Fruit fly (Drosophila melanogaster) whole organism, embryonic: ENCODE data around the gene CG15814.

Source experiments
- CG10209 ChIP-seq: fragments of 200-800 bp; sonication (Bioruptor generic); optimal IDR thresholded peaks from 3 replicates; lab custom pipeline; 2017; ENCODE audit warnings: missing biosample characterization, mild to moderate bottlenecking, missing genetic modification characterization, missing genetic modification reagents
- CG10462 ChIP-seq: fragments of 200-800 bp; sonication (Bioruptor generic); optimal IDR thresholded peaks from 2 replicates; lab custom pipeline; 2016; ENCODE audit warnings: missing biosample characterization, missing genetic modification characterization
- CG11695 ChIP-seq: fragments of 200-800 bp; sonication (Bioruptor generic); IDR thresholded peaks from 3 replicates; pipeline ENCODE4 v1.3.6; 2022; ENCODE audit warnings: missing biosample characterization, missing genetic modification characterization
- CG12219 ChIP-seq: fragments of 200-800 bp; sonication (Bioruptor generic); optimal IDR thresholded peaks from 3 replicates; lab custom pipeline; 2018; ENCODE audit warnings: missing biosample characterization, mild to moderate bottlenecking, missing genetic modification characterization
- CG12744 ChIP-seq: fragments of 200-800 bp; sonication (Bioruptor generic); optimal IDR thresholded peaks from 2 replicates; lab custom pipeline; 2016; ENCODE audit warnings: missing biosample characterization, missing genetic modification characterization
- CG12769 ChIP-seq: fragments of 200-800 bp; sonication (Bioruptor generic); optimal IDR thresholded peaks from 2 replicates; lab custom pipeline; 2019; ENCODE audit warnings: missing biosample characterization, mild to moderate bottlenecking, missing genetic modification characterization, moderate library complexity
- CG17186 ChIP-seq: fragments of 200-800 bp; sonication (Bioruptor generic); optimal IDR thresholded peaks from 3 replicates; lab custom pipeline; 2017; ENCODE audit warnings: missing biosample characterization, missing genetic modification reagents, missing genetic modification characterization
- CG2116 ChIP-seq: fragments of 200-800 bp; sonication (Bioruptor generic); optimal IDR thresholded peaks from 3 replicates; lab custom pipeline; 2018; ENCODE audit warnings: missing biosample characterization, mild to moderate bottlenecking, missing genetic modification characterization
- CG30020 ChIP-seq: fragments of 200-800 bp; optimal IDR thresholded peaks from 2 replicates; lab custom pipeline; 2019; ENCODE audit warnings: missing biosample characterization, mild to moderate bottlenecking, missing genetic modification characterization, moderate library complexity
- CG30431 ChIP-seq: fragments of 200-800 bp; sonication (Bioruptor generic); optimal IDR thresholded peaks from 2 replicates; lab custom pipeline; 2017; ENCODE audit warnings: missing biosample characterization, missing genetic modification characterization
- CG33213 ChIP-seq: fragments of 200-800 bp; sonication (Bioruptor generic); optimal IDR thresholded peaks from 3 replicates; lab custom pipeline; 2016; ENCODE audit warnings: missing biosample characterization, missing genetic modification characterization
- CG4360 ChIP-seq: fragments of 200-800 bp; sonication (Bioruptor generic); IDR thresholded peaks from 2 replicates; pipeline ENCODE4 v1.3.6; 2022; ENCODE audit warnings: missing biosample characterization, missing genetic modification characterization
- CG5953 ChIP-seq: fragments of 200-800 bp; sonication (Bioruptor generic); IDR thresholded peaks from 2 replicates; pipeline ENCODE4 v1.3.6; 2022; ENCODE audit warnings: missing biosample characterization, missing genetic modification characterization
- CG6175 ChIP-seq: fragments of 200-800 bp; sonication (Bioruptor generic); IDR thresholded peaks from 3 replicates; pipeline ENCODE4 v1.3.6; 2022; ENCODE audit warnings: missing biosample characterization, missing genetic modification characterization
- CG8089 ChIP-seq: fragments of 200-800 bp; sonication (Bioruptor generic); optimal IDR thresholded peaks from 3 replicates; lab custom pipeline; 2016; ENCODE audit warnings: missing biosample characterization, missing genetic modification characterization
- Elba2 ChIP-seq: fragments of 200-800 bp; sonication (Bioruptor generic); optimal IDR thresholded peaks from 3 replicates; lab custom pipeline; 2016; ENCODE audit warnings: missing biosample characterization, missing genetic modification characterization
- GATAe ChIP-seq: fragments of 200-800 bp; sonication (Bioruptor generic); conservative IDR thresholded peaks from 2 replicates; pipeline ENCODE4 v1.3.6; 2022; ENCODE audit warnings: missing biosample characterization, missing genetic modification characterization
- H2.0 ChIP-seq: fragments of 200-800 bp; sonication (Bioruptor generic); IDR thresholded peaks from 2 replicates; pipeline ENCODE4 v1.3.6; 2022; ENCODE audit warnings: missing biosample characterization, missing genetic modification characterization
- NC2β ChIP-seq: fragments of 200-800 bp; sonication (Bioruptor generic); optimal IDR thresholded peaks from 2 replicates; lab custom pipeline; 2016; ENCODE audit warnings: missing biosample characterization, missing genetic modification characterization
- Neu2 ChIP-seq: fragments of 200-800 bp; sonication (Bioruptor generic); optimal IDR thresholded peaks from 3 replicates; lab custom pipeline; 2016; ENCODE audit warnings: missing biosample characterization, missing genetic modification characterization, borderline replicate concordance
- Trl ChIP-seq, 3 experiments: fragments of >200 bp in 2 of 3; fragments of 200-800 bp in 1 of 3; sonication (Bioruptor generic) in 1 of 3; optimal IDR thresholded peaks; 2 replicates in 1 of 3; 3 replicates in 2 of 3; lab custom pipeline; 2016 to 2017; ENCODE audit warnings: missing biosample characterization in 1 of 3, missing genetic modification characterization in 1 of 3
- bsh ChIP-seq, 2 experiments: fragments of 200-800 bp; sonication (Bioruptor generic); optimal IDR thresholded peaks; 2 replicates each; lab custom pipeline; 2017 to 2018; ENCODE audit warnings: mild to moderate bottlenecking in 2 of 2, missing biosample characterization in 2 of 2, missing genetic modification characterization in 2 of 2, moderate library complexity in 1 of 2
- cg ChIP-seq: fragments of 200-800 bp; sonication (Bioruptor generic); optimal IDR thresholded peaks from 3 replicates; lab custom pipeline; 2019; ENCODE audit warnings: missing biosample characterization, mild to moderate bottlenecking, missing genetic modification characterization, moderate library complexity
- chif ChIP-seq, 2 experiments: fragments of 200-800 bp; sonication (Bioruptor generic); optimal IDR thresholded peaks; 3 replicates each; lab custom pipeline; 2016; ENCODE audit warnings: missing biosample characterization in 2 of 2, missing genetic modification characterization in 2 of 2
- chinmo ChIP-seq: fragments of 200-800 bp; sonication (Bioruptor generic); IDR thresholded peaks from 4 replicates; pipeline ENCODE4 v1.3.6; 2022; ENCODE audit warnings: missing biosample characterization, missing genetic modification characterization; ENCODE audit not compliant: partially characterized antibody
- crp ChIP-seq, 2 experiments: fragments of 200-800 bp; sonication (Bioruptor generic); optimal IDR thresholded peaks; 2 replicates in 1 of 2; 3 replicates in 1 of 2; lab custom pipeline; 2017; ENCODE audit warnings: missing biosample characterization in 2 of 2, missing genetic modification characterization in 2 of 2, mild to moderate bottlenecking in 1 of 2, moderate library complexity in 1 of 2
- eve ChIP-seq, 2 experiments: fragments of >200 bp; optimal IDR thresholded peaks; 2 replicates each; lab custom pipeline; 2017; ENCODE audit warnings: missing biosample characterization in 2 of 2, missing genetic modification characterization in 2 of 2
- exex ChIP-seq: fragments of 200-800 bp; sonication (Bioruptor generic); optimal IDR thresholded peaks from 4 replicates; lab custom pipeline; 2018; ENCODE audit warnings: missing biosample characterization, mild to moderate bottlenecking, missing genetic modification characterization, moderate library complexity
- gcm2 ChIP-seq: fragments of 200-800 bp; sonication (Bioruptor generic); optimal IDR thresholded peaks from 2 replicates; lab custom pipeline; 2016; ENCODE audit warnings: missing biosample characterization, missing genetic modification characterization
- gro ChIP-seq: fragments of 200-800 bp; sonication (Bioruptor generic); optimal IDR thresholded peaks from 2 replicates; lab custom pipeline; 2016; ENCODE audit warnings: missing biosample characterization, missing genetic modification characterization
- insv ChIP-seq, 2 experiments: fragments of 200-800 bp; sonication (Bioruptor generic); optimal IDR thresholded peaks; 3 replicates each; lab custom pipeline; 2016 to 2018; ENCODE audit warnings: missing biosample characterization in 2 of 2, missing genetic modification characterization in 2 of 2
- lola ChIP-seq, 3 experiments: fragments of >200 bp in 2 of 3; fragments of 200-800 bp in 1 of 3; sonication (Bioruptor generic) in 1 of 3; optimal IDR thresholded peaks; 2 replicates each; lab custom pipeline; 2017 to 2019; ENCODE audit warnings: missing biosample characterization in 3 of 3, missing genetic modification characterization in 3 of 3, mild to moderate bottlenecking in 1 of 3, moderate library complexity in 1 of 3
- nom ChIP-seq: fragments of 200-800 bp; sonication (Bioruptor generic); optimal IDR thresholded peaks from 2 replicates; lab custom pipeline; 2017; ENCODE audit warnings: missing biosample characterization, missing genetic modification characterization, mild to moderate bottlenecking, moderate library complexity, missing genetic modification reagents
- onecut ChIP-seq: fragments of 200-800 bp; sonication (Bioruptor generic); IDR thresholded peaks from 2 replicates; pipeline ENCODE4 v1.3.6; 2022; ENCODE audit warnings: missing biosample characterization, missing genetic modification characterization
- pan ChIP-seq, 4 experiments: fragments of >200 bp in 3 of 4; fragments of 200-800 bp in 1 of 4; sonication (Bioruptor generic) in 1 of 4; optimal IDR thresholded peaks in 3 of 4; IDR thresholded peaks in 1 of 4; 2 replicates each; pipeline versions ENCODE4 v1.3.6 to Lab custom; 2017 to 2022; ENCODE audit warnings: missing biosample characterization in 2 of 4, missing genetic modification characterization in 2 of 4, mixed read lengths in 1 of 4
- sens ChIP-seq: fragments of 200-800 bp; sonication (Bioruptor generic); peaks from one replicate; lab custom pipeline; 2016; ENCODE audit warnings: missing biosample characterization, missing genetic modification characterization
- sima ChIP-seq: fragments of 200-800 bp; sonication (Bioruptor generic); optimal IDR thresholded peaks from 2 replicates; lab custom pipeline; 2016; ENCODE audit warnings: missing biosample characterization, missing genetic modification characterization
- stwl ChIP-seq: fragments of 200-800 bp; sonication (Bioruptor generic); optimal IDR thresholded peaks from 3 replicates; lab custom pipeline; 2018; ENCODE audit warnings: missing biosample characterization, mild to moderate bottlenecking, missing genetic modification characterization, moderate library complexity
- tll ChIP-seq, 2 experiments: fragments of 200-800 bp in 1 of 2; fragments of >200 bp in 1 of 2; sonication (Bioruptor generic) in 1 of 2; optimal IDR thresholded peaks; 2 replicates each; lab custom pipeline; 2017 to 2019; ENCODE audit warnings: missing biosample characterization in 2 of 2, missing genetic modification characterization in 2 of 2, mild to moderate bottlenecking in 1 of 2, moderate library complexity in 1 of 2

The CG15814 gene

DNA sequence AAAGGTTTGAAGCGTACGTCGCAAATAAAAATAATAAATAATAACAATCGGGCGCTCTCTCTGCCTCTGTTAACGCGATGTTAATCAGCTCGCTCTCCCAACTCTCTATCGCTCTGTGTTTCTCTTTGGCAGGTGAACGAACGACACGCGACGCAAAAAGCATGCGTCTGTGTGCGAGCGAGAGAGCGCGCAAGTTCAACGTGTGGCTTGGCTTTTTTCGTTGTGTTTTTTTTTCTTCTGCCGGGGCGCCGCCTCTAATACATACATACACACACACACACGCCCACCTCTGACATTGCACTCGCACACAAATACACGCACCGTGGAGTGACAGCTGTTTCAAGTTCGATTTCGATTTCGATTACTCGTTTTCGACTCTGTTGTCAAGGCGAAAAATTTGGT lies 28.5 kb upstream of the CG15814 start (continued):
- TF ChIP-seq sima (GFP tag; lab: Kevin White, UChicago) (no peak), CG2116 (GFP tag; lab: Kevin White, UChicago) (peak; percentile 56), Trl (optimal IDR thresholded peaks at IDR 0.05; lab: Kevin White, UChicago) (peak; percentile 86 to 91), Trl (GFP tag; optimal IDR thresholded peaks at IDR 0.05; lab: Kevin White, UChicago) (no peak), CG33213 (GFP tag; lab: Kevin White, UChicago) (no peak), chif (GFP tag; optimal IDR thresholded peaks at IDR 0.05; lab: Kevin White, UChicago) (no peak), CG12744 (GFP tag; lab: Kevin White, UChicago) (no peak), CG8089 (GFP tag; lab: Kevin White, UChicago) (no peak), crp (GFP tag; optimal IDR thresholded peaks at IDR 0.05; lab: Kevin White, UChicago) (peak in 1 of 2 experiments; percentile 66), CG6175 (peak; percentile 99), Neu2 (GFP tag; lab: Kevin White, UChicago) (no peak)

- TF ChIP-seq CG30431 (GFP tag; lab: Kevin White, UChicago) (no peak), NC2β (no peak), eve (GFP tag; optimal IDR thresholded peaks at IDR 0.05; lab: Kevin White, UChicago) (peak in 1 of 2 experiments; percentile 13), cg (GFP tag; lab: Kevin White, UChicago) (peak; percentile 36), pan (optimal IDR thresholded peaks at IDR 0.05; lab: Kevin White, UChicago) (no peak), pan (GFP tag; optimal IDR thresholded peaks at IDR 0.05 in 1 of 2, IDR thresholded peaks at IDR 0.05 in 1 of 2) (no peak), chinmo (GFP tag; lab: Robert Waterston, UW) (0 out of 4 replicates have a peak, but pooled peaks have one; percentile 53)
Measured at dm6 chrX:17877974-17878373, 27.8 kb upstream of the CG15814 start.

DNA sequence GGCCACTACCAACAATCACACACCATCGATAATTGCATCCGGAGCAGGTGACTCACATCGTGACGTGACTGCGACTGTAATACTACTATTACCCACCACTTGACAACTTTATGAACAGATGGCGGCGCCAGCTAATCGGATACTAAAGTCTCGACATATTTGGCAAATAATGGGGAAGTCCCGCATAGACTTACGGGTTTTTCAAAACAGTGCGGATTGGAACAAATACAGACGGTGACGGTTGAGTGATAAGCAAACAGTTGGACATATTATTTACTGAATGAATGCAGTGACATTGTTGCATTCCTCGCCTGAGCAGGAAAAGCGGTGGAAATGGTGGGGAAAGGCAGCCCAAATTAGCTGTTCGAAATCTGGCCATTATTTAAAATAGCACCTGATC lies 26.4 kb upstream of the CG15814 start:
- TF ChIP-seq Elba2 (GFP tag; lab: Kevin White, UChicago) (no peak), CG10209 (GFP tag; lab: Kevin White, UChicago) (no peak)
- TF ChIP-seq, all 482 proteins: peak for 0

DNA sequence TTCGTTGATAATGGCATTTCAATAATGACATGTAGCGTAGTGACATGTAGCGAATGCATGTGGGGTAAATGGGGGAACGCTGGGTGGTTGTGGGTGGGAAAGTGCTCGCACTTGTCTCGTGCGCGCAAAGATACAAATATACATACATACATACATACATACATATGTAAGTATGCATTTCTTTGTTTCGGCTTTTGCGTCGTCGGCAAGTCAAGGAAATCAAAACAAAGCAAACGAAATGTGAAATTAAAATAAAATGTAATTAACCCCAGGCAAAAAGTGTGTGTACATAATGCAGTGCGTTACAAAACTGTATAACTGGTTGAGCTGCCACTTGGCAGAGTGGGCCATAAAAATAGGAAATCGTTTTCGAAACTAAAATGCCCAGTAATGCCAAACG lies 25.6 kb upstream of the CG15814 start:
- TF ChIP-seq onecut (GFP tag; lab: Robert Waterston, UW), result no peak
- TF ChIP-seq lola (GFP tag; optimal IDR thresholded peaks at IDR 0.05; lab: Kevin White, UChicago), result no peak
- no peak for TF ChIP-seq tll (GFP tag; optimal IDR thresholded peaks at IDR 0.05; lab: Kevin White, UChicago)
- no peak for TF ChIP-seq CG12769 (tag; lab: Kevin White, UChicago)
- no peak for TF ChIP-seq CG10462
- TF ChIP-seq CG5953 (GFP tag; lab: Robert Waterston, UW), result no peak
- peak; percentile 52 for TF ChIP-seq sens (GFP tag; lab: Kevin White, UChicago)
- no peak for TF ChIP-seq gcm2 (GFP tag; lab: Kevin White, UChicago)
- no peak for TF ChIP-seq CG12219 (GFP tag; lab: Kevin White, UChicago)
- TF ChIP-seq GATAe (GFP tag; lab: Robert Waterston, UW), result no peak
- TF ChIP-seq CG11695, result 0 out of 3 replicates have a peak, but pooled peaks have one; percentile 15
- no peak for TF ChIP-seq exex (tag; lab: Kevin White, UChicago)
- no peak for TF ChIP-seq insv (GFP tag; optimal IDR thresholded peaks at IDR 0.05; lab: Kevin White, UChicago)
- TF ChIP-seq, all 482 proteins: peak for 2

- TF ChIP-seq gro (GFP tag; lab: Kevin White, UChicago) (no peak), CG30020 (tag; lab: Kevin White, UChicago) (no peak), bsh (GFP tag; optimal IDR thresholded peaks at IDR 0.05; lab: Kevin White, UChicago) (peak in 1 of 2 experiments; percentile 24), H2.0 (no peak), CG11695 (no peak), CG4360 (0 out of 2 replicates have a peak, but pooled peaks have one; percentile 16), stwl (peak; percentile 48), CG17186 (GFP tag; lab: Kevin White, UChicago) (no peak), nom (peak; percentile 42), CG8089 (GFP tag; lab: Kevin White, UChicago) (no peak), Trl (optimal IDR thresholded peaks at IDR 0.05; lab: Kevin White, UChicago) (no peak), Trl (GFP tag; optimal IDR thresholded peaks at IDR 0.05; lab: Kevin White, UChicago) (no peak)
Measured at dm6 chrX:17875014-17875589, 25.0 kb upstream of the CG15814 start.
